Fruit fly (Drosophila melanogaster) whole organism, embryonic: ENCODE measurements around the gene CG8541.
A peak's percentile ranks its signal among the peaks of the same experiment; 100 is the strongest.

Source experiments
- CG10431 ChIP-seq: fragments of 200-800 bp; sonication (Bioruptor generic); optimal IDR thresholded peaks from 3 replicates; lab custom pipeline; 2018; ENCODE audit warnings: missing biosample characterization, mild to moderate bottlenecking, missing genetic modification characterization
- CG11504 ChIP-seq: fragments of 200-800 bp; sonication (Bioruptor generic); optimal IDR thresholded peaks from 3 replicates; lab custom pipeline; 2019; ENCODE audit warnings: missing biosample characterization, mild to moderate bottlenecking, missing genetic modification characterization, moderate library complexity
- CG12942 ChIP-seq: fragments of 200-800 bp; sonication (Bioruptor generic); optimal IDR thresholded peaks from 3 replicates; lab custom pipeline; 2016; ENCODE audit warnings: missing biosample characterization, missing genetic modification characterization
- CG13424 ChIP-seq: fragments of 200-800 bp; sonication (Bioruptor generic); optimal IDR thresholded peaks from 2 replicates; lab custom pipeline; 2019; ENCODE audit warnings: missing biosample characterization, mild to moderate bottlenecking, missing genetic modification characterization, moderate library complexity
- CG13894 ChIP-seq: fragments of 200-800 bp; sonication (Bioruptor generic); optimal IDR thresholded peaks from 3 replicates; lab custom pipeline; 2018; ENCODE audit warnings: missing biosample characterization, mild to moderate bottlenecking, missing genetic modification characterization, moderate library complexity
- CG1602 ChIP-seq: fragments of 200-800 bp; sonication (Bioruptor generic); optimal IDR thresholded peaks from 3 replicates; lab custom pipeline; 2016; ENCODE audit warnings: missing biosample characterization, missing genetic modification characterization
- CG1792 ChIP-seq: fragments of 200-800 bp; sonication (Bioruptor generic); optimal IDR thresholded peaks from 2 replicates; lab custom pipeline; 2016; ENCODE audit warnings: missing biosample characterization, missing genetic modification characterization
- CG2202 ChIP-seq: fragments of 200-800 bp; sonication (Bioruptor generic); optimal IDR thresholded peaks from 2 replicates; lab custom pipeline; 2018; ENCODE audit warnings: missing biosample characterization, mild to moderate bottlenecking, missing genetic modification characterization
- CG31388 ChIP-seq: fragments of 200-800 bp; sonication (Bioruptor generic); optimal IDR thresholded peaks from 2 replicates; lab custom pipeline; 2016; ENCODE audit warnings: missing biosample characterization, missing genetic modification characterization
- CG31441 ChIP-seq: fragments of 200-800 bp; sonication (Bioruptor generic); IDR thresholded peaks from 2 replicates; pipeline ENCODE4 v1.3.6; 2022; ENCODE audit warnings: missing biosample characterization, missing genetic modification characterization
- CG32767 ChIP-seq: fragments of 200-800 bp; sonication (Bioruptor generic); IDR thresholded peaks from 2 replicates; pipeline ENCODE4 v1.3.6; 2022; ENCODE audit warnings: missing biosample characterization, missing genetic modification characterization
- CG34422 ChIP-seq: fragments of 200-800 bp; sonication (Bioruptor generic); IDR thresholded peaks from 3 replicates; pipeline ENCODE4 v1.3.6; 2022; ENCODE audit warnings: missing biosample characterization, missing genetic modification characterization
- CG4328 ChIP-seq: fragments of 200-800 bp; sonication (Bioruptor generic); optimal IDR thresholded peaks from 3 replicates; lab custom pipeline; 2017; ENCODE audit warnings: missing biosample characterization, missing genetic modification reagents, missing genetic modification characterization
- CG7786 ChIP-seq: fragments of 200-800 bp; sonication (Bioruptor generic); optimal IDR thresholded peaks from 2 replicates; lab custom pipeline; 2016; ENCODE audit warnings: missing biosample characterization, missing genetic modification characterization
- CG8388 ChIP-seq: fragments of 200-800 bp; sonication (Bioruptor generic); optimal IDR thresholded peaks from 2 replicates; lab custom pipeline; 2019; ENCODE audit warnings: missing biosample characterization, mild to moderate bottlenecking, missing genetic modification characterization, moderate library complexity
- CG8765 ChIP-seq: fragments of 200-800 bp; sonication (Bioruptor generic); IDR thresholded peaks from 2 replicates; pipeline ENCODE4 v1.3.6; 2022; ENCODE audit warnings: missing biosample characterization, missing genetic modification characterization
- Deaf1 ChIP-seq: fragments of 200-800 bp; optimal IDR thresholded peaks from 3 replicates; lab custom pipeline; 2019; ENCODE audit warnings: missing biosample characterization, mild to moderate bottlenecking, missing genetic modification characterization, moderate library complexity
- Dll ChIP-seq: fragments of 200-800 bp; sonication (Bioruptor generic); IDR thresholded peaks from 4 replicates; pipeline ENCODE4 v1.3.6; 2022; ENCODE audit warnings: missing biosample characterization, missing genetic modification characterization; ENCODE audit not compliant: partially characterized antibody
- Fer1 ChIP-seq: fragments of 200-800 bp; sonication (Bioruptor generic); optimal IDR thresholded peaks from 2 replicates; lab custom pipeline; 2017; ENCODE audit warnings: missing biosample characterization, mild to moderate bottlenecking, missing genetic modification characterization
- Gsc ChIP-seq: fragments of 200-800 bp; sonication (Bioruptor generic); IDR thresholded peaks from 2 replicates; pipeline ENCODE4 v1.3.6; 2022; ENCODE audit warnings: missing biosample characterization, missing genetic modification characterization
- H2.0 ChIP-seq: fragments of 200-800 bp; sonication (Bioruptor generic); IDR thresholded peaks from 2 replicates; pipeline ENCODE4 v1.3.6; 2022; ENCODE audit warnings: missing biosample characterization, missing genetic modification characterization
- HLH4C ChIP-seq: fragments of 200-800 bp; sonication (Bioruptor generic); IDR thresholded peaks from 3 replicates; pipeline ENCODE4 v1.3.6; 2022; ENCODE audit warnings: missing biosample characterization, missing genetic modification characterization; ENCODE audit not compliant: partially characterized antibody
- HLHmδ ChIP-seq: fragments of 200-800 bp; sonication (Bioruptor generic); optimal IDR thresholded peaks from 2 replicates; lab custom pipeline; 2018; ENCODE audit warnings: missing biosample characterization, mild to moderate bottlenecking, missing genetic modification characterization, moderate library complexity
- Hmr ChIP-seq: fragments of 200-800 bp; sonication (Bioruptor generic); optimal IDR thresholded peaks from 3 replicates; lab custom pipeline; 2017; ENCODE audit warnings: mild to moderate bottlenecking, missing biosample characterization, missing genetic modification reagents, missing genetic modification characterization
- Nf-YC ChIP-seq: fragments of 200-800 bp; optimal IDR thresholded peaks from 3 replicates; lab custom pipeline; 2019; ENCODE audit warnings: missing biosample characterization, mild to moderate bottlenecking, missing genetic modification characterization, moderate library complexity
- Pdp1 ChIP-seq, 2 experiments: fragments of 200-800 bp; sonication (Bioruptor generic); optimal IDR thresholded peaks; 3 replicates each; lab custom pipeline; 2016; ENCODE audit warnings: missing biosample characterization in 2 of 2, missing genetic modification characterization in 2 of 2, mild to moderate bottlenecking in 1 of 2, moderate library complexity in 1 of 2
- Ptx1 ChIP-seq: fragments of 200-800 bp; sonication (Bioruptor generic); IDR thresholded peaks from 2 replicates; pipeline ENCODE4 v1.3.6; 2022; ENCODE audit warnings: missing biosample characterization, missing genetic modification characterization
- Six4 ChIP-seq: fragments of 200-800 bp; sonication (Bioruptor generic); optimal IDR thresholded peaks from 2 replicates; lab custom pipeline; 2016; ENCODE audit warnings: missing biosample characterization, missing genetic modification characterization
- amos ChIP-seq: fragments of 200-800 bp; sonication (Bioruptor generic); IDR thresholded peaks from 2 replicates; pipeline ENCODE4 v1.3.6; 2022; ENCODE audit warnings: missing biosample characterization, missing genetic modification characterization; ENCODE audit not compliant: partially characterized antibody
- bcd ChIP-seq: fragments of 200-800 bp; sonication (Bioruptor generic); optimal IDR thresholded peaks from 2 replicates; lab custom pipeline; 2017; ENCODE audit warnings: missing biosample characterization, mild to moderate bottlenecking, missing genetic modification characterization
- cg ChIP-seq: fragments of 200-800 bp; sonication (Bioruptor generic); optimal IDR thresholded peaks from 3 replicates; lab custom pipeline; 2019; ENCODE audit warnings: missing biosample characterization, mild to moderate bottlenecking, missing genetic modification characterization, moderate library complexity
- dpn ChIP-seq, 2 experiments: fragments of 200-800 bp; sonication (Bioruptor generic); optimal IDR thresholded peaks; 3 replicates each; lab custom pipeline; 2016; ENCODE audit warnings: missing biosample characterization in 2 of 2, missing genetic modification characterization in 2 of 2
- her ChIP-seq: fragments of 200-800 bp; sonication (Bioruptor generic); optimal IDR thresholded peaks from 2 replicates; lab custom pipeline; 2016; ENCODE audit warnings: missing biosample characterization, missing genetic modification characterization
- luna ChIP-seq: fragments of 200-800 bp; sonication (Bioruptor generic); optimal IDR thresholded peaks from 2 replicates; lab custom pipeline; 2016; ENCODE audit warnings: missing biosample characterization, missing genetic modification characterization
- pb ChIP-seq: fragments of 200-800 bp; sonication (Bioruptor generic); optimal IDR thresholded peaks from 3 replicates; lab custom pipeline; 2016; ENCODE audit warnings: missing biosample characterization, missing genetic modification characterization
- ranshi ChIP-seq: fragments of 200-800 bp; sonication (Bioruptor generic); IDR thresholded peaks from 2 replicates; pipeline ENCODE4 v1.3.6; 2022; ENCODE audit warnings: missing biosample characterization, missing genetic modification characterization
- ro ChIP-seq: fragments of 200-800 bp; sonication (Bioruptor generic); IDR thresholded peaks from 2 replicates; pipeline ENCODE4 v1.3.6; 2022; ENCODE audit warnings: missing biosample characterization, missing genetic modification characterization
- schlank ChIP-seq: fragments of 200-800 bp; sonication (Bioruptor generic); optimal IDR thresholded peaks from 2 replicates; lab custom pipeline; 2018; ENCODE audit warnings: missing biosample characterization, mild to moderate bottlenecking, missing genetic modification characterization
- sens-2 ChIP-seq: fragments of 200-800 bp; sonication (Bioruptor generic); IDR thresholded peaks from 2 replicates; pipeline ENCODE4 v1.3.6; 2022; ENCODE audit warnings: missing biosample characterization, missing genetic modification characterization
- sima ChIP-seq: fragments of 200-800 bp; sonication (Bioruptor generic); optimal IDR thresholded peaks from 2 replicates; lab custom pipeline; 2016; ENCODE audit warnings: missing biosample characterization, missing genetic modification characterization
- sqz ChIP-seq: fragments of 200-800 bp; sonication (Bioruptor generic); optimal IDR thresholded peaks from 3 replicates; lab custom pipeline; 2018; ENCODE audit warnings: missing biosample characterization, mild to moderate bottlenecking, missing genetic modification characterization
- sr ChIP-seq: fragments of 200-800 bp; sonication (Bioruptor generic); IDR thresholded peaks from 3 replicates; pipeline ENCODE4 v1.3.6; 2022; ENCODE audit warnings: missing biosample characterization, missing genetic modification characterization
- sug ChIP-seq: fragments of 200-800 bp; optimal IDR thresholded peaks from 2 replicates; lab custom pipeline; 2019; ENCODE audit warnings: missing biosample characterization, mild to moderate bottlenecking, missing genetic modification characterization, moderate library complexity
- tin ChIP-seq: fragments of 200-800 bp; sonication (Bioruptor generic); optimal IDR thresholded peaks from 3 replicates; lab custom pipeline; 2016; ENCODE audit warnings: missing biosample characterization, missing genetic modification characterization
- tll ChIP-seq, 2 experiments: fragments of 200-800 bp in 1 of 2; fragments of >200 bp in 1 of 2; sonication (Bioruptor generic) in 1 of 2; optimal IDR thresholded peaks; 2 replicates each; lab custom pipeline; 2017 to 2019; ENCODE audit warnings: missing biosample characterization in 2 of 2, missing genetic modification characterization in 2 of 2, mild to moderate bottlenecking in 1 of 2, moderate library complexity in 1 of 2
- trem ChIP-seq: fragments of 200-800 bp; optimal IDR thresholded peaks from 3 replicates; lab custom pipeline; 2019; ENCODE audit warnings: missing biosample characterization, mild to moderate bottlenecking, missing genetic modification characterization, moderate library complexity
- tup ChIP-seq: fragments of 200-800 bp; sonication (Bioruptor generic); optimal IDR thresholded peaks from 2 replicates; lab custom pipeline; 2016; ENCODE audit warnings: missing biosample characterization, mild to moderate bottlenecking, missing genetic modification characterization, moderate library complexity
- vfl ChIP-seq: fragments of 200-800 bp; sonication (Bioruptor generic); optimal IDR thresholded peaks from 2 replicates; lab custom pipeline; 2016; ENCODE audit warnings: missing biosample characterization, missing genetic modification characterization

Gene CG8541

DNA sequence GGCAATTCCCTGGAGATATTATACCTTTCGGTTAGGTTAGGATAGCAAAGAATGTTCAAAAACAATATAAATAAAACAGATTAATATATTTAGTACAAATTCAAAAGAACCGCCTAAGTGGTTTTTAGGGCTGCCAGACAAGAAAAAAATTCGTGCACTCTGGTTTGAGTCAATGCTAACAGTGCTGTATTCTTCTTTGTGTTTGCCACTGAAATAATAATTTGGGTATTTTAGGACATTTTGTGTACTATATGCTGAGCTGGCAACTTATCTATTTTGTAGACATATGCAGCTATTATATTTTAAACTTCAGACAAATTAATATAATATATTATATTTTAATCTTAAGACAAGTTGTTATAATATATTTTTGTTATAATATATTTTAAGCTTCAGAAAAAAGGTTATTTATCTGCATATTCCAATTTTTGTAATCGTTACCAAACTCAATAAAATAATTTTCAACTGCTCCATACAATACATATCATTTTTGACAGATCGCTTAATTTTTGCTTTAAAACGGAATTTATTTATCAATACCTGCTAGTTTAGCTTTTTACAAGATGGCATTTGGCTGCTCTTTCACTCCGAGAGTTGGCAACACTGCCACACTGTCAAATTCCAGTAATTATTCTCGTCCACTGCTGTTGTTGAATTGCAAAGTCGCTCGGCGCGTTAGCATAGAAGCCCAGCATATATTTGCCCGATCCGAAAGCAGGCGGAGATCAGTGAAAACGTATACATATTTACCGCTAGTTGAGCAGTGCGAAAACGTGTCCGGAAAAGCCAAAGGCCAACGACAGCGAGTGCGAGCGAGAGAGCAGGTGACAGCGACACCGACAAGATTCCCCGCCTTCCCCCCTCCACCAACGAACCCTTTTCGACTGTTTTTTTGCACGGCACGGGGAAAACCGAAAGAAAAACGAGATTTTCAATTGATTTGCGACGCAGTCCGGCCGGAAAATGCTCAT lies 39.3 kb downstream of the CG8541 start, which contains the start of gene CG7546 (continued):
- no peak for TF ChIP-seq tup (GFP tag; lab: Kevin White, UChicago)
- TF ChIP-seq CG8388, result peak; percentile 20
- peak; percentile 29 for TF ChIP-seq Deaf1 (tag; lab: Kevin White, UChicago)
- peak; percentile 31 for TF ChIP-seq bcd (GFP tag; lab: Kevin White, UChicago)
- TF ChIP-seq Gsc (GFP tag; lab: Robert Waterston, UW), result no peak
- no peak for TF ChIP-seq CG31388
- TF ChIP-seq sima, result no peak
- peak in 1 of 2 experiments; percentile 21 for TF ChIP-seq Pdp1 (GFP tag; optimal IDR thresholded peaks at IDR 0.05; lab: Kevin White, UChicago)
- 0 out of 2 replicates have a peak, but pooled peaks have one; percentile 13 for TF ChIP-seq amos (GFP tag; lab: Robert Waterston, UW)
- TF ChIP-seq HLHmδ (GFP tag; lab: Kevin White, UChicago), result no peak
- TF ChIP-seq tll (GFP tag; optimal IDR thresholded peaks at IDR 0.05; lab: Kevin White, UChicago), result no peak
- TF ChIP-seq sens-2 (GFP tag; lab: Robert Waterston, UW), result no peak
- peak; percentile 59; the same call in 1 of the 2 replicates for TF ChIP-seq CG31441 (GFP tag; lab: Robert Waterston, UW)
- TF ChIP-seq dpn (GFP tag; optimal IDR thresholded peaks at IDR 0.05; lab: Kevin White, UChicago), result peak in 1 of 2 experiments; percentile 49
- TF ChIP-seq vfl (GFP tag; lab: Kevin White, UChicago), result no peak
- peak; percentile 39 for TF ChIP-seq Hmr (GFP tag; lab: Kevin White, UChicago)
- no peak for TF ChIP-seq CG10431 (GFP tag; lab: Kevin White, UChicago)
- TF ChIP-seq CG4328 (GFP tag; lab: Kevin White, UChicago), result no peak
- TF ChIP-seq CG11504 (tag; lab: Kevin White, UChicago), result peak; percentile 59
- TF ChIP-seq schlank, result no peak
- no peak for TF ChIP-seq CG8765
- TF ChIP-seq CG34422, result peak; percentile 75; the same call in 2 of the 3 replicates
- TF ChIP-seq Six4, result no peak
- no peak for TF ChIP-seq luna (GFP tag; lab: Kevin White, UChicago)
- no peak for TF ChIP-seq pb (GFP tag; lab: Kevin White, UChicago)
- 0 out of 4 replicates have a peak, but pooled peaks have one; percentile 30 for TF ChIP-seq Dll
- TF ChIP-seq ranshi (GFP tag; lab: Robert Waterston, UW), result peak; percentile 26; the same call in 1 of the 2 replicates
- TF ChIP-seq CG2202 (tag; lab: Kevin White, UChicago), result no peak
- TF ChIP-seq sug (tag; lab: Kevin White, UChicago), result peak; percentile 48
- 0 out of 3 replicates have a peak, but pooled peaks have one; percentile 27 for TF ChIP-seq HLH4C (GFP tag; lab: Robert Waterston, UW)
- TF ChIP-seq ro (GFP tag; lab: Robert Waterston, UW), result no peak
- TF ChIP-seq Ptx1, result peak; percentile 44; the same call in 1 of the 2 replicates
- TF ChIP-seq H2.0 (GFP tag; lab: Robert Waterston, UW), result 0 out of 2 replicates have a peak, but pooled peaks have one; percentile 15
- peak; percentile 66 for TF ChIP-seq CG13424 (tag; lab: Kevin White, UChicago)
- no peak for TF ChIP-seq sqz
- TF ChIP-seq CG12942 (GFP tag; lab: Kevin White, UChicago), result peak; percentile 17
- no peak for TF ChIP-seq her (GFP tag; lab: Kevin White, UChicago)
- no peak for TF ChIP-seq Fer1 (GFP tag; lab: Kevin White, UChicago)
- TF ChIP-seq CG32767 (GFP tag; lab: Robert Waterston, UW), result no peak
- TF ChIP-seq Nf-YC (tag; lab: Kevin White, UChicago), result peak; percentile 22
- TF ChIP-seq CG13894, result no peak
- TF ChIP-seq tin (GFP tag; lab: Kevin White, UChicago), result peak; percentile 10
- peak; percentile 28 for TF ChIP-seq CG1602 (GFP tag; lab: Kevin White, UChicago)
- no peak for TF ChIP-seq CG7786 (GFP tag; lab: Kevin White, UChicago)
- TF ChIP-seq trem, result peak; percentile 58
- no peak for TF ChIP-seq cg
- no peak for TF ChIP-seq sr (GFP tag; lab: Robert Waterston, UW)
- no peak for TF ChIP-seq CG1792 (GFP tag; lab: Kevin White, UChicago)
